Fruit fly (Drosophila melanogaster) whole organism, pupa: Measurements from ENCODE around the gene CG3184.

ENCODE experiments used
- CG10348 ChIP-seq: fragments of 200-800 bp; sonication (Bioruptor generic); IDR thresholded peaks from 2 replicates; pipeline ENCODE4 v1.3.6; 2022; ENCODE audit warnings: missing biosample characterization, missing genetic modification characterization
- CG12605 ChIP-seq: fragments of 200-800 bp; sonication (Bioruptor generic); IDR thresholded peaks from 2 replicates; pipeline ENCODE4 v1.3.6; 2022; ENCODE audit warnings: missing biosample characterization, missing genetic modification characterization
- CG13204 ChIP-seq: fragments of 200-800 bp; sonication (Bioruptor generic); optimal IDR thresholded peaks from 2 replicates; lab custom pipeline; 2018; ENCODE audit warnings: missing biosample characterization, mild to moderate bottlenecking, missing genetic modification characterization, moderate library complexity
- CG14655 ChIP-seq: fragments of 200-800 bp; sonication (Bioruptor generic); optimal IDR thresholded peaks from 3 replicates; lab custom pipeline; 2017; ENCODE audit warnings: mild to moderate bottlenecking, missing biosample characterization, missing genetic modification reagents, missing genetic modification characterization
- CG15710 ChIP-seq: fragments of 200-800 bp; sonication (Bioruptor generic); optimal IDR thresholded peaks from 2 replicates; lab custom pipeline; 2018; ENCODE audit warnings: missing biosample characterization, mild to moderate bottlenecking, missing genetic modification characterization, moderate library complexity
- CG17806 ChIP-seq: fragments of 200-800 bp; sonication (Bioruptor generic); optimal IDR thresholded peaks from 2 replicates; lab custom pipeline; 2018; ENCODE audit warnings: missing biosample characterization, mild to moderate bottlenecking, missing genetic modification characterization, moderate library complexity
- CG32121 ChIP-seq: fragments of 200-800 bp; sonication (Bioruptor generic); IDR thresholded peaks from 2 replicates; pipeline ENCODE4 v1.3.6; 2022; ENCODE audit warnings: missing biosample characterization, missing genetic modification characterization
- CG34367 ChIP-seq: fragments of 200-800 bp; sonication (Bioruptor generic); optimal IDR thresholded peaks from 2 replicates; lab custom pipeline; 2018; ENCODE audit warnings: missing biosample characterization, mild to moderate bottlenecking, missing genetic modification characterization
- CG4496 ChIP-seq: fragments of 200-800 bp; sonication (Bioruptor generic); IDR thresholded peaks from 3 replicates; pipeline ENCODE4 v1.3.6; 2022; ENCODE audit warnings: missing biosample characterization, missing genetic modification characterization
- CG8159 ChIP-seq: fragments of 200-800 bp; sonication (Bioruptor generic); optimal IDR thresholded peaks from 3 replicates; lab custom pipeline; 2018; ENCODE audit warnings: missing biosample characterization, mild to moderate bottlenecking, missing genetic modification characterization, moderate library complexity
- CG8301 ChIP-seq: fragments of 200-800 bp; sonication (Bioruptor generic); optimal IDR thresholded peaks from 2 replicates; lab custom pipeline; 2018; ENCODE audit warnings: missing biosample characterization, mild to moderate bottlenecking, missing genetic modification characterization
- CG9948 ChIP-seq: fragments of 200-800 bp; sonication (Bioruptor generic); optimal IDR thresholded peaks from 2 replicates; lab custom pipeline; 2018; ENCODE audit warnings: missing biosample characterization, mild to moderate bottlenecking, missing genetic modification characterization, moderate library complexity
- D1 ChIP-seq: fragments of 200-800 bp; sonication (Bioruptor generic); optimal IDR thresholded peaks from 2 replicates; lab custom pipeline; 2018; ENCODE audit warnings: missing biosample characterization, mild to moderate bottlenecking, missing genetic modification characterization, moderate library complexity
- EcR ChIP-seq: fragments of 200-800 bp; sonication (Bioruptor generic); optimal IDR thresholded peaks from 3 replicates; lab custom pipeline; 2019; ENCODE audit warnings: missing biosample characterization, missing genetic modification characterization, mild to moderate bottlenecking, moderate library complexity, missing genetic modification reagents
- Ets98B ChIP-seq: fragments of 200-800 bp; sonication (Bioruptor generic); IDR thresholded peaks from 2 replicates; pipeline ENCODE4 v1.3.6; 2022; ENCODE audit warnings: missing biosample characterization, missing genetic modification characterization
- Pif1A ChIP-seq: fragments of 200-800 bp; sonication (Bioruptor generic); optimal IDR thresholded peaks from 3 replicates; lab custom pipeline; 2016; ENCODE audit warnings: missing biosample characterization, missing genetic modification characterization
- Pif1B ChIP-seq: fragments of 200-800 bp; sonication (Bioruptor generic); optimal IDR thresholded peaks from 3 replicates; lab custom pipeline; 2016; ENCODE audit warnings: missing biosample characterization, missing genetic modification characterization
- Snoo ChIP-seq: fragments of 200-800 bp; sonication (Bioruptor generic); optimal IDR thresholded peaks from 3 replicates; lab custom pipeline; 2017; ENCODE audit warnings: missing biosample characterization, mild to moderate bottlenecking, missing genetic modification characterization, inconsistent platforms
- fd96Ca ChIP-seq: fragments of 200-800 bp; sonication (Bioruptor generic); IDR thresholded peaks from 3 replicates; pipeline ENCODE4 v1.3.6; 2022; ENCODE audit warnings: missing biosample characterization, missing genetic modification characterization
- gl ChIP-seq: fragments of 200-800 bp; sonication (Bioruptor generic); optimal IDR thresholded peaks from 2 replicates; lab custom pipeline; 2018; ENCODE audit warnings: missing biosample characterization, mild to moderate bottlenecking, missing genetic modification characterization
- rn ChIP-seq: fragments of 200-800 bp; sonication (Bioruptor generic); IDR thresholded peaks from 2 replicates; pipeline ENCODE4 v1.3.6; 2022; ENCODE audit warnings: missing biosample characterization, missing genetic modification characterization

CG3184 gene

DNA sequence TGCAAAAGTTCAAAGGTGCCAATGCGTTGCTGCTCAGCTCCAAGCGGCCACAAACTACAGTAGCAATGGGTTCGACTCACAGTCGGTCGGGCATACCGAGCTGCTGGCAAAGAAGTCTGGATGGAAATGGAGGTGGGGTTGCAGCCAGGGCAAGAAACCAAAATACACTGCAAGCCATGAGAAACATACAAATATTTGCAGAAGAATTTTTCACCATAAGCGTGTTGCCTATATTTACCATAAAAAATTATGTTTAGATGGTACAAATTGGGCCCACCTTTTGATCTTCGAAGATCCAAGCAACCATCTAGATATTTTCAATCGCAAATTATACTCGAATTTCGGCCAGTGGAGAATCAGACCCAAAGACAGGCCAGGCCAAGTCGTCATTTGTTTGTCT, 41.7 kb downstream of the CG3184 start:
- TF ChIP-seq CG15710, result peak; percentile 0
- TF ChIP-seq EcR (GFP tag; lab: Kevin White, UChicago), result no peak
- TF ChIP-seq fd96Ca (GFP tag; lab: Robert Waterston, UW), result 0 out of 3 replicates have a peak, but pooled peaks have one; percentile 34
- no peak for TF ChIP-seq Ets98B
- TF ChIP-seq CG17806 (tag; lab: Kevin White, UChicago), result peak; percentile 26
- peak; percentile 13 for TF ChIP-seq CG9948 (tag; lab: Kevin White, UChicago)
- peak; percentile 18 for TF ChIP-seq CG8159
- TF ChIP-seq CG8301, result peak; percentile 34
- peak; percentile 56 for TF ChIP-seq CG14655

- TF ChIP-seq Pif1A (GFP tag; lab: Kevin White, UChicago), result peak; percentile 67
- TF ChIP-seq CG34367, result peak; percentile 43
- TF ChIP-seq CG17806 (tag; lab: Kevin White, UChicago), result peak; percentile 53
- TF ChIP-seq CG32121, result peak; percentile 58
- TF ChIP-seq D1 (tag; lab: Kevin White, UChicago), result no peak
- peak; percentile 33 for TF ChIP-seq Snoo (tag; lab: Kevin White, UChicago)
- TF ChIP-seq CG13204 (GFP tag; lab: Kevin White, UChicago), result no peak
- peak; percentile 4 for TF ChIP-seq gl (tag; lab: Kevin White, UChicago)
- TF ChIP-seq CG10348, result no peak
- peak; percentile 47 for TF ChIP-seq CG9948 (tag; lab: Kevin White, UChicago)
- peak; percentile 71 for TF ChIP-seq CG4496 (GFP tag; lab: Robert Waterston, UW)
- TF ChIP-seq CG12605, result peak; percentile 30; the same call in 1 of the 2 replicates
- no peak for TF ChIP-seq EcR (GFP tag; lab: Kevin White, UChicago)
- peak; percentile 66 for TF ChIP-seq CG8301
- TF ChIP-seq CG15710, result peak; percentile 50
- no peak for TF ChIP-seq fd96Ca (GFP tag; lab: Robert Waterston, UW)
- TF ChIP-seq CG8159, result peak; percentile 49
- TF ChIP-seq Ets98B, result peak; percentile 37
- peak; percentile 71 for TF ChIP-seq CG14655
- TF ChIP-seq rn (GFP tag; lab: Robert Waterston, UW), result no peak
- TF ChIP-seq Pif1B, result peak; percentile 11
- TF ChIP-seq, all 21 proteins: peak for 15
These were observed 45.8 kb downstream of the CG3184 start for dm6 chrX:6642593-6643257.

DNA sequence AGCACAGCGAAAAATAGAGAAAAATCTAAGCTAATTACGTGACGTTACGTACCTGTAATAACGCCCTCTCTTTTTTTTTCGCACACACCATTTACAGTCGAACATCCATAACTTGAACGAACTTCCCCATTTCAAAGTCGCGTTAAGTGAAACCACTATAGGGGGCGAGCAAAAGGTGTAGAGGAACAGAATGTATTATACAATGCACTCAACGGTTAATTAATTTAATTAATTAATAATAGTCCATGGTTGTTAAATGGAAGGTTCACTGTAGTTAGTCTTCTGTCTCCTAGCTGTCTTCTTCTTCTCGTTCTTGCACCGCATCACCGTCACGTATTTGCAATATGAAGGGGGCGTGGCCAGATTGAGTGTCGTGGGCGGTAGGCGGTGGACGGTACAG, 47.0 kb downstream of the CG3184 start:
- TF ChIP-seq D1 (tag; lab: Kevin White, UChicago) (no peak), Pif1B (peak; percentile 14), fd96Ca (GFP tag; lab: Robert Waterston, UW) (peak; percentile 81), CG17806 (tag; lab: Kevin White, UChicago) (peak; percentile 8), CG12605 (peak; percentile 30; the same call in 1 of the 2 replicates), CG14655 (peak; percentile 57), Pif1A (GFP tag; lab: Kevin White, UChicago) (peak; percentile 43), CG4496 (GFP tag; lab: Robert Waterston, UW) (peak; percentile 71; the same call in 2 of the 3 replicates), EcR (GFP tag; lab: Kevin White, UChicago) (no peak), Ets98B (peak; percentile 50; the same call in 1 of the 2 replicates), CG8301 (peak; percentile 56), CG8159 (peak; percentile 3), CG32121 (peak; percentile 39; the same call in 1 of the 2 replicates), Snoo (tag; lab: Kevin White, UChicago) (no peak), rn (GFP tag; lab: Robert Waterston, UW) (no peak), CG15710 (peak; percentile 3), CG9948 (tag; lab: Kevin White, UChicago) (peak; percentile 10)

DNA sequence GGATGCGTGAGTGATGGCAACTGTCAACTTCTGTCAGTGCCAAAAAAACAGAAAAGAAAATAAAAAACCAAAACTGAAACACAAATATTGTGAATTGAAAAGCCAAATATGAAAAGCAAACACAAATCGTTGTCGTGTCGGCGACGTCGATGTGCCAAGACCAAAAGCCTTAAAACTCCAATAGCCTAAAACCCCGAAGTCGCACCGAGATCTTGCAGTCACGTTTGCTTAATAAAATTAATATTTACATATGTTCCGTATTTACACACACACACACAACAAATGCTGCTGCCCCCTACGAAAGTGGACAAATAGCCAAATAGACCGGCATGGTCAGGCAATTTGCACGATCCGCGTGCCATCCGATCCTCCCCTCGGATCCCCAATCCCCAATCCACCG, 50.5 kb downstream of the CG3184 start:
- TF ChIP-seq CG12605 (no peak), fd96Ca (GFP tag; lab: Robert Waterston, UW) (no peak), CG8159 (no peak), CG17806 (tag; lab: Kevin White, UChicago) (no peak), Ets98B (no peak), CG8301 (no peak), CG34367 (no peak), EcR (GFP tag; lab: Kevin White, UChicago) (no peak), CG32121 (no peak), Pif1B (no peak), CG14655 (no peak), CG10348 (no peak), CG4496 (GFP tag; lab: Robert Waterston, UW) (no peak), CG9948 (tag; lab: Kevin White, UChicago) (no peak), D1 (tag; lab: Kevin White, UChicago) (no peak)
